Worm (Caenorhabditis elegans): ENCODE results near the gene kin-16.

DNA sequence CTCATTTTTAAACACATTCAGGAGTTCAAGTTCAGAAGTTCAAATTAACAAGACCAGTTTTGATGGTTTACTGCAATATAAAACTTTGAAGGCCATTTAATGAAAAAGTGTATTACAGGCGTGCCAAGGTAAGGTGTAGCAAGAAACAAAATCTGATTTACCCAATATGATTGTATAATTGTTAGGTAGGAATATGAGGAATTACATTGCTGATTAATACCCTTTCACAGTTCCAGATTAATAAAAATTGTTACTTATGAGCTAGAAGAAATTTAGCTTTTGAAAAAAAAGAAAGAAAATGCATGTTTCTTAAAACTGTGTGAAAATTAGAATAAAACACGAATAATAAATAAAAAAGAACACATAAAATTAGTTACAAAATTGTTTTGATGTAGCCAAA is 2.3 kb downstream of the kin-16 start, which contains the start of gene kin-15:
- TF ChIP-seq F49E8.2 (tag; optimal IDR thresholded peaks at IDR 0.05; ENCODE audit: insufficient read depth), result no peak
- no peak for TF ChIP-seq ztf-28 (GFP tag; IDR thresholded peaks at IDR 0.05)
- no peak for TF ChIP-seq nfya-1 (tag; optimal IDR thresholded peaks at IDR 0.05; ENCODE audit: borderline replicate concordance, insufficient read depth)
- no peak for TF ChIP-seq Y79H2A.3 (GFP tag; conservative IDR thresholded peaks at IDR 0.05)
- TF ChIP-seq snpc-1.1 (tag; optimal IDR thresholded peaks at IDR 0.05; ENCODE audit: insufficient read depth), result no peak
- TF ChIP-seq pha-4 (tag; optimal IDR thresholded peaks at IDR 0.05), result no peak
- TF ChIP-seq ceh-40 (GFP tag; IDR thresholded peaks at IDR 0.05), result no peak
- no peak for TF ChIP-seq C06A6.2 (GFP tag; conservative IDR thresholded peaks at IDR 0.05)
- no peak for TF ChIP-seq ama-1 (optimal IDR thresholded peaks at IDR 0.05)
- TF ChIP-seq ama-1 (GFP tag; optimal IDR thresholded peaks at IDR 0.05), result no peak
- no peak for TF ChIP-seq mel-28 (tag; optimal IDR thresholded peaks at IDR 0.05; ENCODE audit: borderline replicate concordance)
- TF ChIP-seq tbp1 (GFP tag; optimal IDR thresholded peaks at IDR 0.05), result no peak

Data from whole organism, young adult.